Worm (Caenorhabditis elegans) whole organism, mixed stage, embryonic: ENCODE data around the gene gem-4.

ENCODE experiments used
- M03D4.4 ChIP-seq: sonication (generic microtip); optimal IDR thresholded peaks from 2 replicates; lab custom pipeline; 2017; ENCODE audit warnings: mild to moderate bottlenecking, missing genetic modification characterization, missing compliant biosample characterization
- bed-3 ChIP-seq: fragments of 200-800 bp; sonication (Bioruptor generic); optimal IDR thresholded peaks from 3 replicates; lab custom pipeline; 2018; ENCODE audit warnings: mild to moderate bottlenecking, missing genetic modification characterization, moderate library complexity, missing compliant biosample characterization
- ceh-39 ChIP-seq: fragments of 150-350 bp; optimal IDR thresholded peaks from 2 replicates; lab custom pipeline; 2014; ENCODE audit warnings: missing biosample characterization, missing genetic modification characterization
- ceh-43 ChIP-seq: fragments of 200-800 bp; sonication (Bioruptor generic); optimal IDR thresholded peaks from 2 replicates; lab custom pipeline; 2018; ENCODE audit warnings: mild to moderate bottlenecking, missing genetic modification characterization, moderate library complexity, missing compliant biosample characterization
- ceh-83 ChIP-seq: fragments of 200-800 bp; sonication (Bioruptor generic); optimal IDR thresholded peaks from 2 replicates; lab custom pipeline; 2018; ENCODE audit warnings: mild to moderate bottlenecking, missing genetic modification characterization, missing compliant biosample characterization
- ces-1 ChIP-seq: fragments of 150-350 bp; optimal IDR thresholded peaks from 2 replicates; lab custom pipeline; 2014; ENCODE audit warnings: missing biosample characterization, missing genetic modification reagents, missing genetic modification characterization
- cnd-1 ChIP-seq: fragments of 200-800 bp; sonication (Bioruptor generic); optimal IDR thresholded peaks from 2 replicates; lab custom pipeline; 2018; ENCODE audit warnings: mild to moderate bottlenecking, missing genetic modification characterization, missing compliant biosample characterization
- elt-1 ChIP-seq: sonication (generic microtip); optimal IDR thresholded peaks from 2 replicates; lab custom pipeline; 2017; ENCODE audit warnings: missing genetic modification characterization, mild to moderate bottlenecking, missing compliant biosample characterization, antibody characterized with exemption, moderate library complexity, borderline replicate concordance; ENCODE audit not compliant: insufficient read depth
- flh-1 ChIP-seq: fragments of 200-800 bp; sonication (Bioruptor generic); optimal IDR thresholded peaks from 2 replicates; lab custom pipeline; 2018; ENCODE audit warnings: mild to moderate bottlenecking, missing genetic modification characterization, moderate library complexity, missing compliant biosample characterization
- hlh-1 ChIP-seq: fragments of 150-350 bp; optimal IDR thresholded peaks from 2 replicates; lab custom pipeline; 2014; ENCODE audit warnings: missing biosample characterization, missing genetic modification reagents, missing genetic modification characterization
- lin-13 ChIP-seq: fragments of 150-350 bp; optimal IDR thresholded peaks from 2 replicates; lab custom pipeline; 2014; ENCODE audit warnings: missing biosample characterization, missing genetic modification characterization
- lin-32 ChIP-seq: fragments of 200-800 bp; sonication (Bioruptor generic); optimal IDR thresholded peaks from 2 replicates; lab custom pipeline; 2018; ENCODE audit warnings: mild to moderate bottlenecking, missing genetic modification characterization, missing compliant biosample characterization
- lsy-2 ChIP-seq: fragments of 150-350 bp; optimal IDR thresholded peaks from 2 replicates; lab custom pipeline; 2014; ENCODE audit warnings: missing biosample characterization, missing genetic modification characterization
- mab-5 ChIP-seq: fragments of 150-350 bp; optimal IDR thresholded peaks from 2 replicates; lab custom pipeline; 2014; ENCODE audit warnings: missing biosample characterization, missing genetic modification characterization
- mep-1 ChIP-seq: fragments of 150-350 bp; optimal IDR thresholded peaks from 2 replicates; lab custom pipeline; 2017; ENCODE audit warnings: missing biosample characterization, missing genetic modification reagents, missing genetic modification characterization, inconsistent platforms
- mls-2 ChIP-seq: sonication (generic microtip); optimal IDR thresholded peaks from 2 replicates; lab custom pipeline; 2016; ENCODE audit warnings: mild to moderate bottlenecking, missing genetic modification characterization, moderate library complexity, missing compliant biosample characterization
- nhr-2 ChIP-seq: fragments of 150-350 bp; optimal IDR thresholded peaks from 2 replicates; lab custom pipeline; 2014; ENCODE audit warnings: missing biosample characterization, missing genetic modification characterization
- nhr-237 ChIP-seq: fragments of 150-350 bp; optimal IDR thresholded peaks from 2 replicates; lab custom pipeline; 2014; ENCODE audit warnings: missing biosample characterization, missing genetic modification characterization
- nhr-28 ChIP-seq: fragments of 150-350 bp; optimal IDR thresholded peaks from 2 replicates; lab custom pipeline; 2014; ENCODE audit warnings: missing biosample characterization, missing genetic modification characterization
- nhr-76 ChIP-seq: sonication (generic microtip); optimal IDR thresholded peaks from 2 replicates; lab custom pipeline; 2017; ENCODE audit warnings: missing biosample characterization, missing genetic modification characterization
- pha-4 ChIP-seq: fragments of 150-350 bp; optimal IDR thresholded peaks from 2 replicates; lab custom pipeline; 2018; ENCODE audit warnings: missing biosample characterization, missing genetic modification reagents, missing genetic modification characterization
- sem-2 ChIP-seq: fragments of 200-800 bp; sonication (Bioruptor generic); optimal IDR thresholded peaks from 2 replicates; lab custom pipeline; 2018; ENCODE audit warnings: mild to moderate bottlenecking, missing genetic modification characterization, missing compliant biosample characterization
- snpc-4 ChIP-seq: fragments of 150-350 bp; optimal IDR thresholded peaks from 2 replicates; lab custom pipeline; 2014; ENCODE audit warnings: missing biosample characterization, missing genetic modification characterization
- sptf-1 ChIP-seq: sonication (generic microtip); optimal IDR thresholded peaks from 2 replicates; lab custom pipeline; 2017; ENCODE audit warnings: mild to moderate bottlenecking, missing genetic modification characterization, moderate library complexity, missing compliant biosample characterization
- tbx-8 ChIP-seq: fragments of 200-800 bp; sonication (Bioruptor generic); optimal IDR thresholded peaks from 2 replicates; lab custom pipeline; 2018; ENCODE audit warnings: mild to moderate bottlenecking, missing genetic modification characterization, moderate library complexity, missing compliant biosample characterization
- unc-120 ChIP-seq: sonication (generic microtip); optimal IDR thresholded peaks from 2 replicates; lab custom pipeline; 2017; ENCODE audit warnings: missing genetic modification characterization, missing compliant biosample characterization; ENCODE audit not compliant: poor library complexity, severe bottlenecking
- unc-39 ChIP-seq: fragments of 150-350 bp; optimal IDR thresholded peaks from 2 replicates; lab custom pipeline; 2014; ENCODE audit warnings: missing biosample characterization, missing genetic modification characterization
- unc-62 ChIP-seq: fragments of 150-350 bp; optimal IDR thresholded peaks from 2 replicates; lab custom pipeline; 2014; ENCODE audit warnings: missing biosample characterization, missing genetic modification reagents, missing genetic modification characterization
- zip-8 ChIP-seq: fragments of 150-350 bp; optimal IDR thresholded peaks from 2 replicates; lab custom pipeline; 2014; ENCODE audit warnings: missing biosample characterization, missing genetic modification characterization
- ztf-11 ChIP-seq: fragments of 150-350 bp; optimal IDR thresholded peaks from 2 replicates; lab custom pipeline; 2014; ENCODE audit warnings: missing biosample characterization, missing genetic modification characterization

Gene gem-4

ce11 chrIV:11755907-11756306 lies 10.5 kb downstream of the gem-4 start, which contains the start of gene T12A7.9:
T12A7.9 (minus strand) TSS chrIV:11756007.
- TF ChIP-seq snpc-4 (tag; lab: Kevin White, UChicago) = no peak
- no peak for TF ChIP-seq pha-4 (tag; lab: Kevin White, UChicago)
- TF ChIP-seq nhr-2 = no peak
- TF ChIP-seq ceh-39 (tag; lab: Kevin White, UChicago) = no peak
- no peak for TF ChIP-seq unc-120
- no peak for TF ChIP-seq ces-1 (GFP tag; lab: Kevin White, UChicago)
- no peak for TF ChIP-seq ztf-11 (tag; lab: Kevin White, UChicago)
- no peak for TF ChIP-seq hlh-1 (tag; lab: Kevin White, UChicago)
- no peak for TF ChIP-seq mab-5 (tag; lab: Kevin White, UChicago)
- TF ChIP-seq unc-62 (GFP tag; lab: Kevin White, UChicago) = no peak
- TF ChIP-seq, all 35 proteins: peak for 0

- TF ChIP-seq mab-5 (tag; lab: Kevin White, UChicago) (no peak), sem-2 (GFP tag; lab: Kevin White, UChicago) (no peak), nhr-237 (tag; lab: Kevin White, UChicago) (no peak), mls-2 (tag; lab: Kevin White, UChicago) (no peak), mep-1 (tag; lab: Kevin White, UChicago) (no peak), ceh-43 (GFP tag; lab: Kevin White, UChicago) (no peak), elt-1 (tag; lab: Kevin White, UChicago) (no peak), pha-4 (tag; lab: Kevin White, UChicago) (no peak), flh-1 (no peak), snpc-4 (tag; lab: Kevin White, UChicago) (no peak), ces-1 (GFP tag; lab: Kevin White, UChicago) (no peak), zip-8 (tag; lab: Kevin White, UChicago) (no peak), tbx-8 (GFP tag; lab: Kevin White, UChicago) (no peak), unc-120 (no peak), cnd-1 (tag; lab: Kevin White, UChicago) (no peak), ceh-83 (no peak), hlh-1 (tag; lab: Kevin White, UChicago) (no peak), nhr-28 (no peak), bed-3 (GFP tag; lab: Kevin White, UChicago) (no peak)
Measured at ce11 chrIV:11759852-11760251, 14.4 kb downstream of the gem-4 start.

DNA sequence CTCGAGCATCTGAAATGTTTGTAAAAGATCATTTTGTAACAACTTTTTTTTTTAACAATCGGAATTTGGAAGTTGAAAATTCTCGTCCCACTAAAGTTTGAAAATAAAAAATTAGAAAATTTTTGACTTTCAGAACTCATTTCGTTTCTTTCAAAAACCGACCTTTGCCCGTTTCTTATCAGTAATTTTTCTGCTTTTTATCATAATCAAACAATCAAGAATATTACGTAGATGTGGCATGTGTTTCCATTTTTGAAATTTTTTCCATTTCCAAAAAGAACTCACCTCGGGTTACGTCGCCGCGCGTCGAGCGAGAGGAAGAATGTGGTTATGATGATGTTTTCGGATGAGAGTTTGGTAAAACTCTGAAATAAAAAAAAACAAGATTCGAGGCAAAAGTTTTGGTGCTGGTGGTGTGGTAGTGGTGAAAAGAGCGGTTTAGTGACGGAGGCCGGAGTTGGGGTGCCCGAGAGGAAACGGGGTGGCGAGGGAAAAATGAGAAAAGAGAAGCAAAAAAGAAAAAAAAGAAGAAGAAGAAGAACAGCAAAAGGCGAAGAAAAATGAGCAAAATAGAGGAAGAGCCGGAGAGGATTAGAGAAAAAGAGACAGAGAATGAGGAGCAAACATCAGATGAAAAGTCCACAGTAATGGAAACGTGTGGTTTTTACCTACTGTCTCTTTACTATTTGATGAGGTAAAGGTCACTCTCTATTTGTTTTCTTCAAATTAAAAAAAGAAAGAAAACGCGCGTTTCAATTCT lies 15.4 kb downstream of the gem-4 start, which contains the start of gene T12A7.2:
T12A7.2 (minus strand) TSS at position 412 of the 760 bp plus-strand sequence.
- TF ChIP-seq unc-120 (peak; percentile 37), lsy-2 (no peak)

DNA sequence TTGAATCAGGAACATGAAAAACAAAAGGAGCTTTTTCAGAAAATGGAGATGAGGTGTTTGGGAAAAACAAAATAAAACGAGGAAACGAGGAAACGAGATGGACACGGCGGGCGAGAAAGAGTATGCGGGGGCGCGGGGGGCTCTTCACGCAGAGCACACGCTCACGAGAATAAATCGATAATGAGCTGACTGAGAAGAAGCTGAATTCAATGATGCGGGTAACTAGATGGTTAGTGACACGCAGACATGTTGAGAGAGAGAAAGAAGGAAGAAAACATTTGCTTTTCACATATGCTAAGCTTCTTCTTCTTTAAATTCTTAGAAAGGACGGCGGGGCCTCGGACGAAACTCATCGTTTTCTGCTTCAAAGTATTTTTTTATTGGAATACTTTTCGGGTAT lies 20.1 kb downstream of the gem-4 start:
- TF ChIP-seq nhr-76 (tag; lab: Kevin White, UChicago) = no peak
- peak; percentile 94 for TF ChIP-seq ces-1 (GFP tag; lab: Kevin White, UChicago)
- peak; percentile 16 for TF ChIP-seq unc-62 (GFP tag; lab: Kevin White, UChicago)
- peak; percentile 10 for TF ChIP-seq unc-120

DNA sequence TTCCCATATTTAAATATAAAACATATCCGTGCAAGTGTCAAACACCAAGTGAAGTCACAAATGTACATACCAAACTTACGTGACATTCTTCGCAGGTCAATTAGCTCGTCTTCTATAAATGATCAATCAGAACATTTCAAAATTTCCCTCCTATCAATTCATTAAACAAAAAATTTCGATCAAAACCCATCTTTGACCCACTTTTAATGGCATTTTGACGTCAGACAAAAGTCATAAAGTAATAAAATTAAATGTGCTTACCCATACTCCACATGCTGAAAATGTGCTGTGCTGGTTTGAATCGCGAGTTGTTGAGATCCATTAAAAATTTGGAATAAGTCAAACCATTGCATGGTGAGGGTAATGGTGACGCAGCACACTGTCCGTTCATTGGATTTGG lies 24.3 kb downstream of the gem-4 start:
- TF ChIP-seq lin-13 (tag; lab: Kevin White, UChicago) (no peak), unc-39 (tag; lab: Kevin White, UChicago) (no peak), elt-1 (tag; lab: Kevin White, UChicago) (no peak), lin-32 (no peak), sptf-1 (tag; lab: Kevin White, UChicago) (no peak), mls-2 (tag; lab: Kevin White, UChicago) (no peak), M03D4.4 (no peak), snpc-4 (tag; lab: Kevin White, UChicago) (no peak), zip-8 (tag; lab: Kevin White, UChicago) (no peak)
